Fruit fly (Drosophila melanogaster) whole organism, embryonic: ENCODE data around the gene CG10195.
A peak's percentile ranks its signal among the peaks of the same experiment; 100 is the strongest.

Experiments
- CG10209 ChIP-seq: fragments of 200-800 bp; sonication (Bioruptor generic); optimal IDR thresholded peaks from 3 replicates; lab custom pipeline; 2017; ENCODE audit warnings: missing biosample characterization, mild to moderate bottlenecking, missing genetic modification characterization, missing genetic modification reagents
- CG10366 ChIP-seq: fragments of 200-800 bp; sonication (Bioruptor generic); IDR thresholded peaks from 2 replicates; pipeline ENCODE4 v1.3.6; 2022; ENCODE audit warnings: missing biosample characterization, missing genetic modification characterization
- CG10543 ChIP-seq: fragments of 200-800 bp; sonication (Bioruptor generic); optimal IDR thresholded peaks from 3 replicates; lab custom pipeline; 2017; ENCODE audit warnings: missing biosample characterization, mild to moderate bottlenecking, missing genetic modification characterization, moderate library complexity
- CG10959 ChIP-seq: fragments of 200-800 bp; sonication (Bioruptor generic); IDR thresholded peaks from 2 replicates; pipeline ENCODE4 v1.3.6; 2022; ENCODE audit warnings: missing biosample characterization, missing genetic modification characterization
- CG11398 ChIP-seq: fragments of 200-800 bp; sonication (Bioruptor generic); optimal IDR thresholded peaks from 2 replicates; lab custom pipeline; 2016; ENCODE audit warnings: missing biosample characterization, missing genetic modification characterization
- CG12942 ChIP-seq: fragments of 200-800 bp; sonication (Bioruptor generic); optimal IDR thresholded peaks from 3 replicates; lab custom pipeline; 2016; ENCODE audit warnings: missing biosample characterization, missing genetic modification characterization
- CG13624 ChIP-seq: fragments of 200-800 bp; sonication (Bioruptor generic); optimal IDR thresholded peaks from 2 replicates; lab custom pipeline; 2016; ENCODE audit warnings: missing biosample characterization, missing genetic modification characterization
- CG14667 ChIP-seq: fragments of 200-800 bp; sonication (Bioruptor generic); IDR thresholded peaks from 2 replicates; pipeline ENCODE4 v1.3.6; 2022; ENCODE audit warnings: missing biosample characterization, missing genetic modification characterization
- CG15269 ChIP-seq: fragments of 200-800 bp; sonication (Bioruptor generic); optimal IDR thresholded peaks from 2 replicates; lab custom pipeline; 2018; ENCODE audit warnings: missing biosample characterization, mild to moderate bottlenecking, missing genetic modification characterization, moderate library complexity
- CG15514 ChIP-seq: fragments of 200-800 bp; sonication (Bioruptor generic); optimal IDR thresholded peaks from 3 replicates; lab custom pipeline; 2017; ENCODE audit warnings: missing biosample characterization, missing genetic modification characterization, mild to moderate bottlenecking, moderate library complexity, missing genetic modification reagents
- CG16779 ChIP-seq: fragments of 200-800 bp; sonication (Bioruptor generic); IDR thresholded peaks from 2 replicates; pipeline ENCODE4 v1.3.6; 2022; ENCODE audit warnings: missing biosample characterization, missing genetic modification characterization
- CG17568 ChIP-seq: fragments of 200-800 bp; sonication (Bioruptor generic); optimal IDR thresholded peaks from 2 replicates; lab custom pipeline; 2018; ENCODE audit warnings: missing biosample characterization, mild to moderate bottlenecking, missing genetic modification characterization, moderate library complexity
- CG18476 ChIP-seq: fragments of 200-800 bp; sonication (Bioruptor generic); optimal IDR thresholded peaks from 2 replicates; lab custom pipeline; 2016; ENCODE audit warnings: missing biosample characterization, mild to moderate bottlenecking, missing genetic modification characterization
- CG2129 ChIP-seq: fragments of 200-800 bp; sonication (Bioruptor generic); IDR thresholded peaks from 2 replicates; pipeline ENCODE4 v1.3.6; 2022; ENCODE audit warnings: missing biosample characterization, missing genetic modification characterization; ENCODE audit not compliant: partially characterized antibody
- CG2199 ChIP-seq: fragments of 200-800 bp; sonication (Bioruptor generic); IDR thresholded peaks from 3 replicates; pipeline ENCODE4 v1.3.6; 2022; ENCODE audit warnings: missing biosample characterization, missing genetic modification characterization
- CG4360 ChIP-seq: fragments of 200-800 bp; sonication (Bioruptor generic); IDR thresholded peaks from 2 replicates; pipeline ENCODE4 v1.3.6; 2022; ENCODE audit warnings: missing biosample characterization, missing genetic modification characterization
- CG6175 ChIP-seq: fragments of 200-800 bp; sonication (Bioruptor generic); IDR thresholded peaks from 3 replicates; pipeline ENCODE4 v1.3.6; 2022; ENCODE audit warnings: missing biosample characterization, missing genetic modification characterization
- CG6683 ChIP-seq: fragments of 200-800 bp; sonication (Bioruptor generic); optimal IDR thresholded peaks from 2 replicates; lab custom pipeline; 2017; ENCODE audit warnings: missing biosample characterization, mild to moderate bottlenecking, missing genetic modification characterization, missing genetic modification reagents
- CG6765 ChIP-seq: fragments of 200-800 bp; sonication (Bioruptor generic); optimal IDR thresholded peaks from 3 replicates; lab custom pipeline; 2017; ENCODE audit warnings: missing biosample characterization, mild to moderate bottlenecking, missing genetic modification characterization
- CG9215 ChIP-seq: fragments of 200-800 bp; sonication (Bioruptor generic); IDR thresholded peaks from 2 replicates; pipeline ENCODE4 v1.3.6; 2022; ENCODE audit warnings: missing biosample characterization, missing genetic modification characterization
- CG9876 ChIP-seq: fragments of 200-800 bp; sonication (Bioruptor generic); optimal IDR thresholded peaks from 2 replicates; lab custom pipeline; 2016; ENCODE audit warnings: missing biosample characterization, missing genetic modification characterization
- CTCF ChIP-seq: fragments of 200-800 bp; sonication (Bioruptor generic); optimal IDR thresholded peaks from 2 replicates; lab custom pipeline; 2017; ENCODE audit warnings: missing biosample characterization, mild to moderate bottlenecking, missing genetic modification characterization, moderate library complexity
- Doc3 ChIP-seq: fragments of 200-800 bp; sonication (Bioruptor generic); IDR thresholded peaks from 3 replicates; pipeline ENCODE4 v1.3.6; 2022; ENCODE audit warnings: missing biosample characterization, missing genetic modification characterization; ENCODE audit not compliant: partially characterized antibody
- Dp ChIP-seq: fragments of 200-800 bp; sonication (Bioruptor generic); optimal IDR thresholded peaks from 2 replicates; lab custom pipeline; 2018; ENCODE audit warnings: missing biosample characterization, mild to moderate bottlenecking, missing genetic modification characterization, moderate library complexity
- Ets97D ChIP-seq: fragments of 200-800 bp; sonication (Bioruptor generic); optimal IDR thresholded peaks from 3 replicates; lab custom pipeline; 2016; ENCODE audit warnings: missing biosample characterization, missing genetic modification characterization
- Jarid2 ChIP-seq: fragments of 200-800 bp; sonication (Bioruptor generic); optimal IDR thresholded peaks from 3 replicates; lab custom pipeline; 2017; ENCODE audit warnings: mild to moderate bottlenecking, missing biosample characterization, missing genetic modification reagents, missing genetic modification characterization
- MTF-1 ChIP-seq: fragments of 200-800 bp; sonication (Bioruptor generic); optimal IDR thresholded peaks from 2 replicates; lab custom pipeline; 2018; ENCODE audit warnings: missing biosample characterization, mild to moderate bottlenecking, missing genetic modification characterization, borderline replicate concordance
- Sry-β ChIP-seq: fragments of 200-800 bp; sonication (Bioruptor generic); optimal IDR thresholded peaks from 2 replicates; lab custom pipeline; 2018; ENCODE audit warnings: missing biosample characterization, mild to moderate bottlenecking, missing genetic modification characterization, moderate library complexity
- Ssrp ChIP-seq: fragments of 200-800 bp; sonication (Bioruptor generic); optimal IDR thresholded peaks from 2 replicates; lab custom pipeline; 2018; ENCODE audit warnings: missing biosample characterization, mild to moderate bottlenecking, missing genetic modification characterization, moderate library complexity
- Tbp ChIP-seq: fragments of >200 bp; optimal IDR thresholded peaks from 2 replicates; lab custom pipeline; 2018; ENCODE audit warnings: missing biosample characterization, missing genetic modification characterization
- az2 ChIP-seq: fragments of 200-800 bp; sonication (Bioruptor generic); optimal IDR thresholded peaks from 3 replicates; lab custom pipeline; 2016; ENCODE audit warnings: missing biosample characterization, missing genetic modification characterization
- bcd ChIP-seq: fragments of 200-800 bp; sonication (Bioruptor generic); optimal IDR thresholded peaks from 2 replicates; lab custom pipeline; 2017; ENCODE audit warnings: missing biosample characterization, mild to moderate bottlenecking, missing genetic modification characterization
- bowl ChIP-seq: fragments of 200-800 bp; sonication (Bioruptor generic); IDR thresholded peaks from 2 replicates; pipeline ENCODE4 v1.3.6; 2022; ENCODE audit warnings: missing biosample characterization, missing genetic modification characterization
- btn ChIP-seq: fragments of 200-800 bp; sonication (Bioruptor generic); optimal IDR thresholded peaks from 2 replicates; lab custom pipeline; 2016; ENCODE audit warnings: missing biosample characterization, missing genetic modification characterization
- cg ChIP-seq: fragments of 200-800 bp; sonication (Bioruptor generic); optimal IDR thresholded peaks from 3 replicates; lab custom pipeline; 2019; ENCODE audit warnings: missing biosample characterization, mild to moderate bottlenecking, missing genetic modification characterization, moderate library complexity
- gem ChIP-seq: fragments of 200-800 bp; sonication (Bioruptor generic); optimal IDR thresholded peaks from 2 replicates; lab custom pipeline; 2019; ENCODE audit warnings: missing biosample characterization, mild to moderate bottlenecking, missing genetic modification characterization, moderate library complexity
- grau ChIP-seq: fragments of 200-800 bp; optimal IDR thresholded peaks from 3 replicates; lab custom pipeline; 2019; ENCODE audit warnings: missing biosample characterization, mild to moderate bottlenecking, missing genetic modification characterization, moderate library complexity
- gsb-n ChIP-seq: fragments of 200-800 bp; sonication (Bioruptor generic); optimal IDR thresholded peaks from 3 replicates; lab custom pipeline; 2018; ENCODE audit warnings: missing biosample characterization, mild to moderate bottlenecking, missing genetic modification characterization
- h ChIP-seq: fragments of >200 bp; optimal IDR thresholded peaks from 2 replicates; lab custom pipeline; 2017
- hb ChIP-seq: fragments of 200-800 bp; sonication (Bioruptor generic); IDR thresholded peaks from 3 replicates; pipeline ENCODE4 v1.3.6; 2022; ENCODE audit warnings: missing biosample characterization, missing genetic modification characterization; ENCODE audit not compliant: partially characterized antibody
- insv ChIP-seq, 2 experiments: fragments of 200-800 bp; sonication (Bioruptor generic); optimal IDR thresholded peaks; 3 replicates each; lab custom pipeline; 2016 to 2018; ENCODE audit warnings: missing biosample characterization in 2 of 2, missing genetic modification characterization in 2 of 2
- jigr1 ChIP-seq: fragments of 200-800 bp; sonication (Bioruptor generic); IDR thresholded peaks from 3 replicates; pipeline ENCODE4 v1.3.6; 2022; ENCODE audit warnings: missing biosample characterization, missing genetic modification characterization
- mld ChIP-seq: fragments of 200-800 bp; sonication (Bioruptor generic); IDR thresholded peaks from 3 replicates; pipeline ENCODE4 v1.3.6; 2022; ENCODE audit warnings: missing biosample characterization, missing genetic modification characterization; ENCODE audit not compliant: partially characterized antibody
- pb ChIP-seq: fragments of 200-800 bp; sonication (Bioruptor generic); optimal IDR thresholded peaks from 3 replicates; lab custom pipeline; 2016; ENCODE audit warnings: missing biosample characterization, missing genetic modification characterization
- pfk ChIP-seq: fragments of 200-800 bp; sonication (Bioruptor generic); optimal IDR thresholded peaks from 2 replicates; lab custom pipeline; 2018; ENCODE audit warnings: missing biosample characterization, mild to moderate bottlenecking, missing genetic modification characterization, moderate library complexity
- sim ChIP-seq: fragments of 200-800 bp; sonication (Bioruptor generic); IDR thresholded peaks from 2 replicates; pipeline ENCODE4 v1.3.6; 2022; ENCODE audit warnings: missing biosample characterization, missing genetic modification characterization
- sisA ChIP-seq: fragments of 200-800 bp; sonication (Bioruptor generic); IDR thresholded peaks from 2 replicates; pipeline ENCODE4 v1.3.6; 2022; ENCODE audit warnings: missing biosample characterization, missing genetic modification characterization
- slp2 ChIP-seq: fragments of 200-800 bp; sonication (Bioruptor generic); optimal IDR thresholded peaks from 2 replicates; lab custom pipeline; 2016; ENCODE audit warnings: missing biosample characterization, missing genetic modification characterization
- sug ChIP-seq: fragments of 200-800 bp; optimal IDR thresholded peaks from 2 replicates; lab custom pipeline; 2019; ENCODE audit warnings: missing biosample characterization, mild to moderate bottlenecking, missing genetic modification characterization, moderate library complexity
- tin ChIP-seq: fragments of 200-800 bp; sonication (Bioruptor generic); optimal IDR thresholded peaks from 3 replicates; lab custom pipeline; 2016; ENCODE audit warnings: missing biosample characterization, missing genetic modification characterization
- tll ChIP-seq, 2 experiments: fragments of 200-800 bp in 1 of 2; fragments of >200 bp in 1 of 2; sonication (Bioruptor generic) in 1 of 2; optimal IDR thresholded peaks; 2 replicates each; lab custom pipeline; 2017 to 2019; ENCODE audit warnings: missing biosample characterization in 2 of 2, missing genetic modification characterization in 2 of 2, mild to moderate bottlenecking in 1 of 2, moderate library complexity in 1 of 2
- usp ChIP-seq: fragments of >200 bp; optimal IDR thresholded peaks from 2 replicates; lab custom pipeline; 2017; ENCODE audit warnings: missing biosample characterization, missing genetic modification characterization

CG10195 gene

DNA sequence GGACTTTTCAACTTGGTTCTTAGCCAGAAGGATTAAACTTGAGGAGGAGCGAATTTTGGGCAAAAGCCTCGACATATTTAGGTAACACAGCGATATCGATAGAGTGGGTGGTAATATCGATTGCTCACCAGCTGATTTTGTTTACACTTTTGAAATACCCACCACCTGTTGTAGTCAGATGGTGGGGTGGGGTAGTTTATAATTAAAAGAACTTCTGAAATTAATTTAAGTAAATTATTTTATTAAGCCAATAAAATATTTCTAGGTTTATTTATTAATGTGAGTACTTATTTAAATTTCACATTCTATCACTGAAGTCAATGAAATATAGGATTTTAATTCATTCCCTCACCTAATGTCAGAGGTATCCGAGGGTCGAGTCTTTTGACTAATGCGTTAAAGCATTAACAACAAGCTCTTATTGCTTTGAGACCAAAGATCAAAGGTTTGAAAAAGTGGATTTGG is 5.5 kb upstream of the CG10195 start, which contains the start of the genes CG10194 and CG18094 (continued):
- TF ChIP-seq Doc3 (GFP tag; lab: Robert Waterston, UW) (peak; percentile 63), usp (no peak), Dp (peak; percentile 44), grau (no peak), jigr1 (GFP tag; lab: Robert Waterston, UW) (no peak), CG17568 (GFP tag; lab: Kevin White, UChicago) (no peak), CG10209 (GFP tag; lab: Kevin White, UChicago) (peak; percentile 29), MTF-1 (GFP tag; lab: Kevin White, UChicago) (no peak), btn (GFP tag; lab: Kevin White, UChicago) (no peak), tin (GFP tag; lab: Kevin White, UChicago) (peak; percentile 14), CTCF (GFP tag; lab: Kevin White, UChicago) (no peak), hb (GFP tag; lab: Robert Waterston, UW) (no peak), CG10959 (no peak), CG16779 (GFP tag; lab: Robert Waterston, UW) (no peak), CG11398 (GFP tag; lab: Kevin White, UChicago) (no peak), CG14667 (GFP tag; lab: Robert Waterston, UW) (no peak), insv (GFP tag; optimal IDR thresholded peaks at IDR 0.05; lab: Kevin White, UChicago) (no peak), Sry-β (no peak), Tbp (GFP tag; lab: Kevin White, UChicago) (no peak), CG6683 (GFP tag; lab: Kevin White, UChicago) (no peak), CG6175 (GFP tag; lab: Robert Waterston, UW) (no peak), gsb-n (no peak), Ssrp (tag; lab: Kevin White, UChicago) (no peak), pb (GFP tag; lab: Kevin White, UChicago) (no peak), CG9215 (GFP tag; lab: Robert Waterston, UW) (peak; percentile 11; the same call in 1 of the 2 replicates), sug (tag; lab: Kevin White, UChicago) (no peak), CG10366 (GFP tag; lab: Robert Waterston, UW) (no peak), sisA (GFP tag; lab: Robert Waterston, UW) (no peak), slp2 (GFP tag; lab: Kevin White, UChicago) (no peak), az2 (peak; percentile 56), h (lab: Kevin White, UChicago) (no peak), tll (GFP tag; optimal IDR thresholded peaks at IDR 0.05; lab: Kevin White, UChicago) (no peak), CG4360 (GFP tag; lab: Robert Waterston, UW) (no peak), bcd (no peak), CG15269 (tag; lab: Kevin White, UChicago) (no peak), CG2129 (no peak), mld (GFP tag; lab: Robert Waterston, UW) (no peak), CG13624 (no peak), sim (GFP tag; lab: Robert Waterston, UW) (no peak), CG10543 (GFP tag; lab: Kevin White, UChicago) (no peak), Ets97D (GFP tag; lab: Kevin White, UChicago) (peak; percentile 1), cg (GFP tag; lab: Kevin White, UChicago) (no peak), pfk (no peak), Jarid2 (no peak), CG15514 (peak; percentile 20), CG18476 (GFP tag; lab: Kevin White, UChicago) (no peak), CG9876 (GFP tag; lab: Kevin White, UChicago) (no peak), bowl (no peak), CG6765 (GFP tag; lab: Kevin White, UChicago) (no peak), CG2199 (GFP tag; lab: Robert Waterston, UW) (no peak), CG12942 (GFP tag; lab: Kevin White, UChicago) (no peak), gem (tag; lab: Kevin White, UChicago) (no peak)
